Fruit fly (Drosophila melanogaster) ovary, adult (tissue): ENCODE data around the gene SmE.

Experiments used
- CG17801 ChIP-seq: fragments of 200-800 bp; optimal IDR thresholded peaks from 2 replicates; lab custom pipeline; 2019; ENCODE audit warnings: missing biosample characterization, mild to moderate bottlenecking, missing genetic modification characterization, moderate library complexity; ENCODE audit not compliant: partially characterized antibody

Gene SmE

dm6 chr2L:7885271-7885670, at the start of gene SmE, which contains the start of gene CG34132:
SmE (minus strand) TSS chr2L:7885450.
CG34132 (plus strand) TSS chr2L:7885503.
- TF ChIP-seq CG17801 (GFP tag; lab: Kevin White, UChicago) = no peak

- no peak for TF ChIP-seq CG17801 (GFP tag; lab: Kevin White, UChicago)
Measured at dm6 chr2L:7933186-7933585, 47.9 kb upstream of the SmE start.

dm6 chr2L:7932091-7932769, 47.0 kb upstream of the SmE start:
- no peak for TF ChIP-seq CG17801 (GFP tag; lab: Kevin White, UChicago)

- TF ChIP-seq CG17801 (GFP tag; lab: Kevin White, UChicago) = no peak
Measured at dm6 chr2L:7931218-7931617, 46.0 kb upstream of the SmE start.

dm6 chr2L:7930737-7931136, 45.5 kb upstream of the SmE start:
- no peak for TF ChIP-seq CG17801 (GFP tag; lab: Kevin White, UChicago)

dm6 chr2L:7926288-7927061, 41.2 kb upstream of the SmE start:
- no peak for TF ChIP-seq CG17801 (GFP tag; lab: Kevin White, UChicago)

dm6 chr2L:7925389-7925788, 40.1 kb upstream of the SmE start:
- TF ChIP-seq CG17801 (GFP tag; lab: Kevin White, UChicago) = no peak

- TF ChIP-seq CG17801 (GFP tag; lab: Kevin White, UChicago) = no peak
Measured at dm6 chr2L:7923636-7924301, 38.5 kb upstream of the SmE start.

- no peak for TF ChIP-seq CG17801 (GFP tag; lab: Kevin White, UChicago)
Measured at dm6 chr2L:7922088-7922487, 36.8 kb upstream of the SmE start.

dm6 chr2L:7920590-7920989, 35.3 kb upstream of the SmE start:
- TF ChIP-seq CG17801 (GFP tag; lab: Kevin White, UChicago) = no peak

dm6 chr2L:7918770-7919169, 33.5 kb upstream of the SmE start:
- no peak for TF ChIP-seq CG17801 (GFP tag; lab: Kevin White, UChicago)

dm6 chr2L:7916368-7916767, 31.1 kb upstream of the SmE start:
- no peak for TF ChIP-seq CG17801 (GFP tag; lab: Kevin White, UChicago)

dm6 chr2L:7914948-7915549, 29.8 kb upstream of the SmE start:
- TF ChIP-seq CG17801 (GFP tag; lab: Kevin White, UChicago) = no peak

- TF ChIP-seq CG17801 (GFP tag; lab: Kevin White, UChicago) = no peak
Measured at dm6 chr2L:7912878-7913277, 27.6 kb upstream of the SmE start.

dm6 chr2L:7911209-7911859, 26.1 kb upstream of the SmE start:
- no peak for TF ChIP-seq CG17801 (GFP tag; lab: Kevin White, UChicago)
